Worm (Caenorhabditis elegans): Measurements from ENCODE around the gene spin-3.

- TF ChIP-seq him-1 (tag; optimal IDR thresholded peaks at IDR 0.05) (peak; percentile 94), W03F9.2 (tag; optimal IDR thresholded peaks at IDR 0.05) (peak; percentile 83)
Observed at ce11 chrX:13144975-13145618, 15.0 kb downstream of the spin-3 start.
